Fruit fly (Drosophila melanogaster): Measurements from ENCODE around the gene Cad86C.

The Cad86C gene

DNA sequence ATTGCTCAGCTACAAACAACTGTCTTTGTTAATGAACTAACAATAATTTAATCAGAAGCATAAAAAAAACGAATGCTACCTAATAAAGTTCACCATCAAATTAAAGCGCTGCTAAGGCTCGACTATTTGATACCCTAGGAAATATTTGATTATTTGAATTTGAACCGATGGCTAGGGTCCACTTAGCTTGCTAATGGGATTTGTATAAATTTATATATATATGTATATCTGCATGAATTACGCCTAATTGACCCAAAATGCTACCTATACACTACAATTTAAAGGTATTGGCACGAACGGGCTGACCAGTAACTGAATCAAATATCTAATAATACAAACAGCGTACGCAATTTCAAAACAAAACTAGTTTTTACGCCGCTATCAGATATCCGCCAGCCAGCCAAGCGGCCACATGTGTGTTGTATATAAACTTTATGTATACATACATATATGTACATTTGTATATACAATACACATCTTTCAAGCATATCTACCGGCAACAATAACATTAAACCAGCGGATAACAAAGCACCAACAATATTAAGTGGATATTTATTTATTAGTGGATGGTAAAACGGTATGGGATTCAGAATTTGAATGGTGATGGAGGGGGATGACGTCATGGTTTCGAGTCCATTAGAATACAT lies 57.3 kb downstream of the Cad86C start (continued):
- 0 out of 3 replicates have a peak, but pooled peaks have one; percentile 61 for TF ChIP-seq C15 (GFP tag; IDR thresholded peaks at IDR 0.05)
- TF ChIP-seq gcm2 (GFP tag; optimal IDR thresholded peaks at IDR 0.05), result no peak
- peak; percentile 52 for TF ChIP-seq CG17328 (GFP tag; IDR thresholded peaks at IDR 0.05)
- peak; percentile 40 for TF ChIP-seq ems (GFP tag; optimal IDR thresholded peaks at IDR 0.05)
- no peak for TF ChIP-seq CG10431 (GFP tag; optimal IDR thresholded peaks at IDR 0.05)
- peak; percentile 31 for TF ChIP-seq gcm (GFP tag; optimal IDR thresholded peaks at IDR 0.05)
- TF ChIP-seq pum (GFP tag; optimal IDR thresholded peaks at IDR 0.05), result no peak
- peak; percentile 26; the same call in 1 of the 2 replicates for TF ChIP-seq Dref (GFP tag; IDR thresholded peaks at IDR 0.05)
- no peak for TF ChIP-seq emc (GFP tag; optimal IDR thresholded peaks at IDR 0.05)
- no peak for TF ChIP-seq slp2 (GFP tag; optimal IDR thresholded peaks at IDR 0.05)
- TF ChIP-seq CG2875 (GFP tag; optimal IDR thresholded peaks at IDR 0.05), result peak; percentile 35
- TF ChIP-seq Mes4 (GFP tag; optimal IDR thresholded peaks at IDR 0.05), result no peak
- TF ChIP-seq gem (tag; optimal IDR thresholded peaks at IDR 0.05), result peak; percentile 83
- TF ChIP-seq CG6272 (GFP tag; IDR thresholded peaks at IDR 0.05), result peak; percentile 72
- TF ChIP-seq CG18476 (GFP tag; optimal IDR thresholded peaks at IDR 0.05), result peak; percentile 16
- no peak for TF ChIP-seq Stat92E (GFP tag; optimal IDR thresholded peaks at IDR 0.05)
- TF ChIP-seq CG4617 (GFP tag; optimal IDR thresholded peaks at IDR 0.05; ENCODE audit: borderline replicate concordance), result no peak
- peak; percentile 69 for TF ChIP-seq CG9817 (tag; optimal IDR thresholded peaks at IDR 0.05)
- no peak for TF ChIP-seq NC2α (GFP tag; optimal IDR thresholded peaks at IDR 0.05)
- no peak for TF ChIP-seq CG13123 (GFP tag; optimal IDR thresholded peaks at IDR 0.05)
- TF ChIP-seq CG34422 (GFP tag; IDR thresholded peaks at IDR 0.05), result peak; percentile 89
- peak; percentile 79 for TF ChIP-seq E2f1 (GFP tag; IDR thresholded peaks at IDR 0.05)
- TF ChIP-seq CG33557 (GFP tag; optimal IDR thresholded peaks at IDR 0.05), result no peak
- no peak for TF ChIP-seq CTCF (GFP tag; optimal IDR thresholded peaks at IDR 0.05)
- peak; percentile 46 for TF ChIP-seq Doc2 (GFP tag; IDR thresholded peaks at IDR 0.05)
- peak; percentile 75 for TF ChIP-seq wdn (GFP tag; IDR thresholded peaks at IDR 0.05)
- peak; percentile 87 for TF ChIP-seq tgo (GFP tag; IDR thresholded peaks at IDR 0.05)
- TF ChIP-seq CG10321 (GFP tag; IDR thresholded peaks at IDR 0.05), result no peak
- no peak for TF ChIP-seq vfl (GFP tag; optimal IDR thresholded peaks at IDR 0.05)
- TF ChIP-seq GATAe (GFP tag; conservative IDR thresholded peaks at IDR 0.05), result peak; percentile 12; the same call in 1 of the 2 replicates
- no peak for TF ChIP-seq CHES-1-like (GFP tag; optimal IDR thresholded peaks at IDR 0.05)
- peak; percentile 19 for TF ChIP-seq CG1602 (GFP tag; optimal IDR thresholded peaks at IDR 0.05)
- TF ChIP-seq CG31365 (tag; optimal IDR thresholded peaks at IDR 0.05), result no peak
- TF ChIP-seq Hand (GFP tag; optimal IDR thresholded peaks at IDR 0.05), result peak; percentile 16
- peak; percentile 75 for TF ChIP-seq gsb (GFP tag; IDR thresholded peaks at IDR 0.05)
- TF ChIP-seq CG12942 (GFP tag; optimal IDR thresholded peaks at IDR 0.05), result peak; percentile 1
- TF ChIP-seq Six4 (GFP tag; optimal IDR thresholded peaks at IDR 0.05), result peak; percentile 2
- TF ChIP-seq CG17385 (GFP tag; optimal IDR thresholded peaks at IDR 0.05), result peak; percentile 65
- no peak for TF ChIP-seq run (tag; optimal IDR thresholded peaks at IDR 0.05)
- peak; percentile 80 for TF ChIP-seq Aef1 (GFP tag; IDR thresholded peaks at IDR 0.05)
- TF ChIP-seq fd3F (GFP tag; optimal IDR thresholded peaks at IDR 0.05), result peak; percentile 63
- no peak for TF ChIP-seq pfk (GFP tag; optimal IDR thresholded peaks at IDR 0.05)
- TF ChIP-seq Dp (GFP tag; optimal IDR thresholded peaks at IDR 0.05), result no peak
- no peak for TF ChIP-seq pho (GFP tag; optimal IDR thresholded peaks at IDR 0.05)
- TF ChIP-seq CG12236 (GFP tag; optimal IDR thresholded peaks at IDR 0.05), result no peak
- TF ChIP-seq CG2116 (GFP tag; optimal IDR thresholded peaks at IDR 0.05), result no peak
- no peak for TF ChIP-seq CG2129 (GFP tag; IDR thresholded peaks at IDR 0.05; ENCODE audit: partially characterized antibody)
- TF ChIP-seq yki (optimal IDR thresholded peaks at IDR 0.05), result no peak
